Worm (Caenorhabditis elegans) whole organism, L4/young adult: Measurements from ENCODE around the gene cubn-1.

Source experiments
- W03F9.2 ChIP-seq: fragments of 150-350 bp; optimal IDR thresholded peaks from 2 replicates; lab custom pipeline; 2014; ENCODE audit warnings: missing biosample characterization, missing genetic modification characterization
- dao-5 ChIP-seq: sonication (generic microtip); optimal IDR thresholded peaks from 2 replicates; lab custom pipeline; 2016; ENCODE audit warnings: missing genotype, missing genetic modification characterization, moderate library complexity, missing compliant biosample characterization
- him-1 ChIP-seq: sonication (generic microtip); optimal IDR thresholded peaks from 2 replicates; lab custom pipeline; 2016; ENCODE audit warnings: missing genotype, missing genetic modification reagents, missing genetic modification characterization, missing compliant biosample characterization

ce11 chrV:12635218-12635617 lies 24.1 kb downstream of the cubn-1 start:
- no peak for TF ChIP-seq him-1 (tag; lab: Kevin White, UChicago)
- no peak for TF ChIP-seq W03F9.2 (tag; lab: Kevin White, UChicago)
- TF ChIP-seq dao-5: no peak
